Worm (Caenorhabditis elegans) whole organism, L2 larva: Measurements from ENCODE around the gene F55B11.2.

Experiments
- C34F6.9 ChIP-seq: fragments of 150-350 bp; optimal IDR thresholded peaks from 2 replicates; lab custom pipeline; 2014; ENCODE audit warnings: missing biosample characterization, missing genetic modification characterization
- F13H6.1 ChIP-seq: sonication (generic microtip); optimal IDR thresholded peaks from 2 replicates; lab custom pipeline; 2016; ENCODE audit warnings: missing genetic modification characterization, missing compliant biosample characterization
- R02D3.7 ChIP-seq: fragments of 150-350 bp; optimal IDR thresholded peaks from 2 replicates; lab custom pipeline; 2014; ENCODE audit warnings: missing biosample characterization, missing genetic modification characterization
- Y55F3AM.14 ChIP-seq: fragments of 200-800 bp; sonication (Bioruptor generic); optimal IDR thresholded peaks from 2 replicates; lab custom pipeline; 2018; ENCODE audit warnings: mild to moderate bottlenecking, missing genetic modification characterization, missing compliant biosample characterization
- alr-1 ChIP-seq: fragments of 150-350 bp; optimal IDR thresholded peaks from 2 replicates; lab custom pipeline; 2014; ENCODE audit warnings: missing biosample characterization, missing genetic modification characterization
- ama-1 ChIP-seq: fragments of 150-350 bp; optimal IDR thresholded peaks from 2 replicates; lab custom pipeline; 2018; ENCODE audit warnings: inconsistent platforms
- blmp-1 ChIP-seq: sonication (generic microtip); optimal IDR thresholded peaks from 2 replicates; lab custom pipeline; 2017; ENCODE audit warnings: missing genetic modification characterization, mild to moderate bottlenecking, missing compliant biosample characterization, antibody characterized with exemption, moderate library complexity; ENCODE audit not compliant: insufficient read depth
- ceh-16 ChIP-seq: fragments of 150-350 bp; optimal IDR thresholded peaks from 2 replicates; lab custom pipeline; 2014; ENCODE audit warnings: missing biosample characterization, missing genetic modification characterization
- ceh-82 ChIP-seq: fragments of 150-350 bp; optimal IDR thresholded peaks from 2 replicates; lab custom pipeline; 2014; ENCODE audit warnings: missing biosample characterization, missing genetic modification characterization
- crh-2 ChIP-seq: sonication (generic microtip); optimal IDR thresholded peaks from 2 replicates; lab custom pipeline; 2017; ENCODE audit warnings: missing biosample characterization, missing genetic modification characterization
- elt-1 ChIP-seq: fragments of 150-350 bp; optimal IDR thresholded peaks from 2 replicates; lab custom pipeline; 2014; ENCODE audit warnings: missing biosample characterization, missing genetic modification characterization
- elt-3 ChIP-seq: sonication (generic microtip); optimal IDR thresholded peaks from 2 replicates; lab custom pipeline; 2017; ENCODE audit warnings: missing biosample characterization, missing genetic modification characterization
- fos-1 ChIP-seq: fragments of 150-350 bp; optimal IDR thresholded peaks from 2 replicates; lab custom pipeline; 2014; ENCODE audit warnings: missing biosample characterization, missing genetic modification characterization
- gmeb-1 ChIP-seq: fragments of 150-350 bp; optimal IDR thresholded peaks from 2 replicates; lab custom pipeline; 2014; ENCODE audit warnings: missing biosample characterization, missing genetic modification characterization
- lin-11 ChIP-seq: fragments of 150-350 bp; sonication (generic microtip); optimal IDR thresholded peaks from 2 replicates; lab custom pipeline; 2014; ENCODE audit warnings: missing biosample characterization, missing genetic modification characterization, inconsistent platforms, mixed read lengths
- lin-13 ChIP-seq: fragments of 150-350 bp; optimal IDR thresholded peaks from 2 replicates; lab custom pipeline; 2014; ENCODE audit warnings: missing biosample characterization, missing genetic modification reagents, missing genetic modification characterization
- lin-39 ChIP-seq: fragments of 150-350 bp; optimal IDR thresholded peaks from 2 replicates; lab custom pipeline; 2014; ENCODE audit warnings: missing biosample characterization, missing genetic modification reagents, missing genetic modification characterization
- lsy-2 ChIP-seq, 2 experiments: fragments of 150-350 bp in 1 of 2; sonication (generic microtip) in 1 of 2; optimal IDR thresholded peaks; 2 replicates each; lab custom pipeline; 2014 to 2017; ENCODE audit warnings: missing biosample characterization in 2 of 2, missing genetic modification characterization in 2 of 2
- mab-5 ChIP-seq: fragments of 150-350 bp; optimal IDR thresholded peaks from 2 replicates; lab custom pipeline; 2014; ENCODE audit warnings: missing biosample characterization, missing genetic modification characterization
- mbf-1 ChIP-seq: sonication (generic microtip); optimal IDR thresholded peaks from 2 replicates; lab custom pipeline; 2017; ENCODE audit warnings: missing biosample characterization, missing genetic modification characterization
- nhr-10 ChIP-seq: sonication (generic microtip); optimal IDR thresholded peaks from 2 replicates; lab custom pipeline; 2017; ENCODE audit warnings: missing biosample characterization, missing genetic modification characterization
- nhr-11 ChIP-seq: fragments of 150-350 bp; optimal IDR thresholded peaks from 2 replicates; lab custom pipeline; 2014; ENCODE audit warnings: missing biosample characterization, missing genetic modification characterization
- nhr-12 ChIP-seq: fragments of 150-350 bp; optimal IDR thresholded peaks from 2 replicates; lab custom pipeline; 2014; ENCODE audit warnings: missing biosample characterization, missing genetic modification characterization
- nhr-129 ChIP-seq: fragments of 150-350 bp; optimal IDR thresholded peaks from 2 replicates; lab custom pipeline; 2014; ENCODE audit warnings: missing biosample characterization, missing genetic modification characterization
- nhr-21 ChIP-seq: fragments of 150-350 bp; optimal IDR thresholded peaks from 2 replicates; lab custom pipeline; 2014; ENCODE audit warnings: missing biosample characterization, missing genetic modification characterization
- nhr-237 ChIP-seq: fragments of 150-350 bp; optimal IDR thresholded peaks from 2 replicates; lab custom pipeline; 2014; ENCODE audit warnings: missing biosample characterization, missing genetic modification characterization
- nhr-25 ChIP-seq: fragments of 150-350 bp; sonication (generic microtip); optimal IDR thresholded peaks from 3 replicates; lab custom pipeline; 2014; ENCODE audit warnings: missing biosample characterization, missing genetic modification characterization
- nhr-6 ChIP-seq: fragments of 150-350 bp; optimal IDR thresholded peaks from 2 replicates; lab custom pipeline; 2014; ENCODE audit warnings: missing biosample characterization, missing genetic modification characterization
- sem-4 ChIP-seq: fragments of 150-350 bp; optimal IDR thresholded peaks from 2 replicates; lab custom pipeline; 2014; ENCODE audit warnings: missing biosample characterization, missing genetic modification reagents, missing genetic modification characterization
- skn-1 ChIP-seq: sonication (generic microtip); optimal IDR thresholded peaks from 2 replicates; lab custom pipeline; 2017; ENCODE audit warnings: missing biosample characterization, missing genetic modification characterization
- sma-3 ChIP-seq: sonication (generic microtip); optimal IDR thresholded peaks from 2 replicates; lab custom pipeline; 2016; ENCODE audit warnings: missing genetic modification reagents, missing genetic modification characterization, missing compliant biosample characterization
- sma-9 ChIP-seq, 2 experiments: fragments of 150-350 bp in 1 of 2; sonication (generic microtip) in 1 of 2; optimal IDR thresholded peaks; 2 replicates each; lab custom pipeline; 2014 to 2016; ENCODE audit warnings: missing genetic modification characterization in 2 of 2, mild to moderate bottlenecking in 1 of 2, missing biosample characterization in 1 of 2, missing compliant biosample characterization in 1 of 2, missing genetic modification reagents in 1 of 2, moderate library complexity in 1 of 2
- snpc-4 ChIP-seq: fragments of 150-350 bp; optimal IDR thresholded peaks from 2 replicates; lab custom pipeline; 2014; ENCODE audit warnings: missing biosample characterization, missing genetic modification characterization
- unc-39 ChIP-seq: fragments of 150-350 bp; optimal IDR thresholded peaks from 2 replicates; lab custom pipeline; 2014; ENCODE audit warnings: missing biosample characterization, missing genetic modification characterization
- unc-55 ChIP-seq: fragments of 150-350 bp; sonication (generic microtip); optimal IDR thresholded peaks from 3 replicates; lab custom pipeline; 2014; ENCODE audit warnings: missing biosample characterization, missing genetic modification reagents, missing genetic modification characterization
- unc-62 ChIP-seq: fragments of 150-350 bp; optimal IDR thresholded peaks from 2 replicates; lab custom pipeline; 2014; ENCODE audit warnings: missing biosample characterization, missing genetic modification reagents, missing genetic modification characterization
- zag-1 ChIP-seq: fragments of 150-350 bp; optimal IDR thresholded peaks from 2 replicates; lab custom pipeline; 2014; ENCODE audit warnings: missing biosample characterization, missing genetic modification characterization
- ztf-1 ChIP-seq: fragments of 200-800 bp; sonication (Bioruptor generic); conservative IDR thresholded peaks from 2 replicates; pipeline ENCODE4 v1.3.6; 2022; ENCODE audit warnings: missing genetic modification characterization, missing compliant biosample characterization

The F55B11.2 gene

DNA sequence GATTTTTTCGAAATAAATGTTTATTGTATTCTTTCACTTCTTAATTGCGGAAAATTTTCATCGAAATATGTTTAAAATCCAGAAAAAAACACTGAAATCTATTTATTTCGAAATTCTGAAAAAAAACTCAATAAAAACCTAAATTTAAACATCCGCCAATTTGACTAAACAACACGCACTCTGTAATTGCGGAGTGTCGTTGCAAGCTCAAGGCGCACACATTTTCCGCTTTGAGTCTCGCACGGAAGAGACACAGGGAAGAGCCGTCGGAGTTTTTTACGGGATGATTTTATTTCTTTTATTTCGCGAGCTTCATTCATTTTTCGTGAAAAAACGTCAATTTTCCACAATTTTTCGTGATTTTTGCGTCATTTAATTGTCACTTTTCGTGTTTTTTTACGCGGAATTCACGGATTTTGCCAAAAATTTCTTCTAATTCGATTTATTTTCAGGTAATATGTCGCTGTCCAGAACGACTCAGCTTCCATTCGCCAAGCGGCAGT is 41.0 kb upstream of the F55B11.2 start, which contains the start of gene dld-1 (continued):
- TF ChIP-seq zag-1 (tag; lab: Kevin White, UChicago), result peak; percentile 95
- TF ChIP-seq nhr-11 (tag; lab: Kevin White, UChicago), result no peak
- no peak for TF ChIP-seq unc-39 (tag; lab: Kevin White, UChicago)
- peak; percentile 95 for TF ChIP-seq sma-3
- peak; percentile 93 for TF ChIP-seq F13H6.1 (tag; lab: Kevin White, UChicago)
- peak; percentile 97 for TF ChIP-seq mab-5 (tag; lab: Kevin White, UChicago)
- peak; percentile 63 for TF ChIP-seq skn-1 (tag; lab: Kevin White, UChicago)
- no peak for TF ChIP-seq elt-3
- peak; percentile 93 for TF ChIP-seq ceh-82 (tag; lab: Kevin White, UChicago)
- TF ChIP-seq sem-4 (tag; lab: Kevin White, UChicago), result peak; percentile 95
- peak; percentile 98 for TF ChIP-seq lin-13 (GFP tag; lab: Kevin White, UChicago)
- TF ChIP-seq unc-62, result peak; percentile 21
- TF ChIP-seq elt-1 (tag; lab: Kevin White, UChicago), result no peak
- TF ChIP-seq lin-39, result peak; percentile 14
- TF ChIP-seq C34F6.9, result peak; percentile 98
- TF ChIP-seq nhr-12, result peak; percentile 7
- TF ChIP-seq ztf-1 (GFP tag; lab: Robert Waterston, UW), result no peak
- peak; percentile 98 for TF ChIP-seq R02D3.7 (tag; lab: Kevin White, UChicago)

DNA sequence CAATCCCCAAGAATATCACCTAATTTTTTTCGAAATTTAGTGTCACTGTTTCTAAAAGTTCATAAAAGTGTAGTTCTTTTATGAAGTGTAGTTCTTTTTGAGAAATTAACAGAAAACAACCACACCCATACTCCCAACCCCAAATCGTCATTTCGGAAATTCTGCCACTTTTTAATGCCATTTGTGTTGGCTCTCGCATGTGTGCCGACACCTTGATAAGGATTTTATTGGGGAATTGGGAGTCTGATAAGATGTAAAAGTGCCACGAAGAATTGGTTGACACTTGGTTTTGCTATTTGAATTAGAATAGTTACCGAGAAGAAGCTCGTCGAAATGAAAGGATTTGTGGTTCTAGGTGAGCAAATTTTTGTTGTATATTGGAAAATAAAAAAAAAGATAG is 33.6 kb upstream of the F55B11.2 start, which contains the start of gene nspg-9:
Gene nspg-9 (plus strand): TSS at position 234 of the 400 bp plus-strand sequence.
- TF ChIP-seq F13H6.1 (tag; lab: Kevin White, UChicago) (no peak), crh-2 (tag; lab: Kevin White, UChicago) (peak; percentile 39), blmp-1 (tag; lab: Kevin White, UChicago) (no peak), gmeb-1 (tag; lab: Kevin White, UChicago) (peak; percentile 16), sem-4 (tag; lab: Kevin White, UChicago) (no peak), nhr-129 (peak; percentile 27), lin-11 (no peak), lsy-2 (tag; optimal IDR thresholded peaks at IDR 0.05; lab: Kevin White, UChicago) (no peak), nhr-10 (no peak), nhr-21 (tag; lab: Kevin White, UChicago) (no peak), Y55F3AM.14 (GFP tag; lab: Kevin White, UChicago) (no peak), snpc-4 (no peak), mab-5 (tag; lab: Kevin White, UChicago) (no peak), nhr-11 (tag; lab: Kevin White, UChicago) (no peak), fos-1 (peak; percentile 88), ama-1 (lab: Kevin White, UChicago) (no peak), unc-55 (GFP tag; lab: Kevin White, UChicago) (no peak)

- TF ChIP-seq lin-11 (no peak), ceh-16 (tag; lab: Kevin White, UChicago) (no peak), nhr-237 (tag; lab: Kevin White, UChicago) (no peak), sma-3 (peak; percentile 41), nhr-21 (tag; lab: Kevin White, UChicago) (peak; percentile 52), F13H6.1 (tag; lab: Kevin White, UChicago) (peak; percentile 36), nhr-11 (tag; lab: Kevin White, UChicago) (no peak), R02D3.7 (tag; lab: Kevin White, UChicago) (no peak), mab-5 (tag; lab: Kevin White, UChicago) (no peak), sma-9 (GFP tag; optimal IDR thresholded peaks at IDR 0.05; lab: Kevin White, UChicago) (peak; percentile 59), sma-9 (tag; optimal IDR thresholded peaks at IDR 0.05; lab: Kevin White, UChicago) (no peak), alr-1 (tag; lab: Kevin White, UChicago) (no peak), nhr-129 (peak; percentile 69), nhr-6 (tag; lab: Kevin White, UChicago) (no peak), lsy-2 (tag; optimal IDR thresholded peaks at IDR 0.05; lab: Kevin White, UChicago) (no peak), sem-4 (tag; lab: Kevin White, UChicago) (no peak), unc-55 (GFP tag; lab: Kevin White, UChicago) (no peak), skn-1 (tag; lab: Kevin White, UChicago) (no peak), nhr-25 (tag; lab: Kevin White, UChicago) (peak; percentile 38), crh-2 (tag; lab: Kevin White, UChicago) (peak; percentile 38), lin-13 (GFP tag; lab: Kevin White, UChicago) (peak; percentile 24), mbf-1 (no peak), ztf-1 (GFP tag; lab: Robert Waterston, UW) (no peak), gmeb-1 (tag; lab: Kevin White, UChicago) (peak; percentile 24), Y55F3AM.14 (GFP tag; lab: Kevin White, UChicago) (no peak), unc-62 (no peak), snpc-4 (peak; percentile 89), blmp-1 (tag; lab: Kevin White, UChicago) (no peak), ceh-82 (tag; lab: Kevin White, UChicago) (no peak)
These were observed 22.2 kb upstream of the F55B11.2 start for ce11 chrIV:14445191-14445795.
